Worm (Caenorhabditis elegans) whole organism, L1 larva: Measurements from ENCODE around the gene nhr-52.

Experiments used
- mdl-1 ChIP-seq, 2 experiments: fragments of 150-350 bp; optimal IDR thresholded peaks; 2 replicates each; lab custom pipeline; 2014 to 2017; ENCODE audit warnings: missing biosample characterization in 2 of 2, missing genetic modification characterization in 2 of 2, inconsistent platforms in 1 of 2
- sup-37 ChIP-seq: fragments of 200-800 bp; sonication (Bioruptor generic); optimal IDR thresholded peaks from 2 replicates; lab custom pipeline; 2018; ENCODE audit warnings: mild to moderate bottlenecking, missing genetic modification characterization, missing compliant biosample characterization

ce11 chrV:15654124-15654523 lies 23.2 kb upstream of the nhr-52 start, which contains the start of gene F53E4.2:
- no peak for TF ChIP-seq mdl-1 (tag; optimal IDR thresholded peaks at IDR 0.05; lab: Kevin White, UChicago)
- TF ChIP-seq sup-37 (GFP tag; lab: Kevin White, UChicago), result no peak
